Worm (Caenorhabditis elegans): Measurements from ENCODE around the gene col-122.

The col-122 gene

DNA sequence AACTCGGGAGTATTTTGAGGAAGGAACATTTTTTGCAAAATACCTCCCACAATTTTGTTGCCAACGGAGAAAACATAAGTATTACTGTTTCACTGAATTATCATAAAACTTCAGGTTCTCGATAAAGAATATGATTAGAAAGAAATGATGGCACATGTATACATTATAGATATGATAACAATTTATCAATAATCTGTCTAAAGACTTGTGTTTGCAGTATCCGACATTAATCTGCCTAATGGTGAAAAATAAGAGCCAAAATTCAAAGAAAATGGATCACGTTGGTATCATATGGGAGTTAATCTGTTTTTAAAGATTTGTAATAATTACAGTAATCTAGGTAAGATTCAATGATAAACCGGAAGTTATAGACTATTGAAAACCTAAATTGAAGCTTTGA, 42.5 kb upstream of the col-122 start:
- TF ChIP-seq nhr-76 (tag; optimal IDR thresholded peaks at IDR 0.05): no peak
- TF ChIP-seq nhr-102 (tag; optimal IDR thresholded peaks at IDR 0.05): no peak
- TF ChIP-seq hlh-11 (tag; optimal IDR thresholded peaks at IDR 0.05): no peak
- no peak for TF ChIP-seq php-3 (GFP tag; IDR thresholded peaks at IDR 0.05)
- TF ChIP-seq egl-43 (GFP tag; IDR thresholded peaks at IDR 0.05): no peak
- no peak for TF ChIP-seq hif-1 (tag; optimal IDR thresholded peaks at IDR 0.05)
- TF ChIP-seq lin-39 (tag; optimal IDR thresholded peaks at IDR 0.05): no peak
- TF ChIP-seq unc-39 (tag; optimal IDR thresholded peaks at IDR 0.05): no peak
- TF ChIP-seq hlh-30 (tag; optimal IDR thresholded peaks at IDR 0.05; ENCODE audit: insufficient read depth): no peak

DNA sequence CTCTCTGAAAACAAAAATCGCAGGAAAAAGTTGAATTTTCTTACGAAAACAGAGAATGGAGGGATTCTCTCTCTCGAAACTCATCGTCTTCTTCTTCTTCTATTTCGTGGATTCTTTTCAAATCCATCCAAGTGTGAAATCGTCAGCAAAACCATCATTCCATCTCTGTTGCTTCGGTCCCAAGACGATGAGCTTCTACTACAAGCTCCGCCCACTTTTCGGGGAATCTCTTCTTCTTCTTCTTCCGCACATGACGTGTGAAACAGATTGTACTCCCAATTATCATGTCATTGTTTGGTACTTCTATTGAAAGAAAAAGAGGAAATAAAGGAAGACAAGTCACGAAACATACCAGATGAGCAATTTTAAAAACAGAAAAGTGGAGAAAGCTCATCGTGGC, 40.0 kb upstream of the col-122 start:
- no peak for TF ChIP-seq egl-27 (tag; optimal IDR thresholded peaks at IDR 0.05)
- TF ChIP-seq ceh-62 (tag; optimal IDR thresholded peaks at IDR 0.05): no peak
- TF ChIP-seq aha-1 (tag): no peak
- no peak for TF ChIP-seq nhr-111 (GFP tag; optimal IDR thresholded peaks at IDR 0.05)
- no peak for TF ChIP-seq ama-1 (optimal IDR thresholded peaks at IDR 0.05)
- TF ChIP-seq cey-2 (tag; optimal IDR thresholded peaks at IDR 0.05; ENCODE audit: borderline replicate concordance, insufficient read depth): no peak
- no peak for TF ChIP-seq fos-1 (tag; optimal IDR thresholded peaks at IDR 0.05)
- TF ChIP-seq lin-29 (GFP tag; IDR thresholded peaks at IDR 0.05): no peak
- TF ChIP-seq Y75B8A.6 (GFP tag; IDR thresholded peaks at IDR 0.05): no peak
- no peak for TF ChIP-seq daf-16 (GFP tag; optimal IDR thresholded peaks at IDR 0.05)
- no peak for TF ChIP-seq daf-16 (tag; optimal IDR thresholded peaks at IDR 0.05)
- TF ChIP-seq ceh-44 (GFP tag; IDR thresholded peaks at IDR 0.05): no peak
- no peak for TF ChIP-seq ztf-7 (tag; optimal IDR thresholded peaks at IDR 0.05)
- TF ChIP-seq tra-1 (GFP tag; IDR thresholded peaks at IDR 0.05): no peak
- TF ChIP-seq Y5F2A.4 (GFP tag; optimal IDR thresholded peaks at IDR 0.05): no peak
- TF ChIP-seq lin-1 (GFP tag; IDR thresholded peaks at IDR 0.05): no peak

DNA sequence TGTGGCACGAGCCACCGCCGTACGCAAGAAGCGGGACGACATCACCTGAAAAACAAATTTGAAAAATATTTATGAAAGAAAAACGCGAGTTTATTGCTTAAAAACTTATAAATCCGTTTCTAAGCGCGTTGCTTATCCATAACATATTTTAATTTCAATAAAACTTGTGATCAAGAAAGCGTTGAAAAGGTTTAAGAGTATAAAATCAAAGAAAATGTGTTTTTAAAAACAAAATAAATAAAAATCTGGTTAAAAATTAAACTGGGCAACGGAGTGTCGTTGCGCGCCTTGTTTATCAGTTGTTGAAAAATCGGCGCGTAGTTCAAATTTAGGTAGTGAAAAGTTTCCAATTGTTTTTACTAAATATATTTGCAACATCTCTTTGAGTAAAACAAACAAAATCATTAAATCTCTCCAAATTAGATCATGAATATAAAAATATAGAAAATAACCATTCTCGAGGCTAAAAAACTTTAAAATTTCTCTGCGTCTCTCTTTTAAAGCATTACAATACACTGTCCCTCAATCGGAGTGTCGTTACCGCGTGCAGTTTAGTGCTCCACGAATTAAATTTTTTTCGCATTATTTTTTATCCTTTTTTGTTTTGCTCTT, 38.2 kb upstream of the col-122 start, which contains the start of gene ndua-5:
ndua-5 (minus strand) TSS at position 51 of the 612 bp plus-strand sequence.
- TF ChIP-seq nhr-6 (tag; optimal IDR thresholded peaks at IDR 0.05): peak; percentile 56
- TF ChIP-seq saeg-2 (GFP tag; IDR thresholded peaks at IDR 0.05): no peak
- TF ChIP-seq hlh-30 (tag; optimal IDR thresholded peaks at IDR 0.05; ENCODE audit: insufficient read depth): peak; percentile 12
- TF ChIP-seq hmg-1.1 (GFP tag; IDR thresholded peaks at IDR 0.05): peak; percentile 38; the same call in 1 of the 2 replicates
- no peak for TF ChIP-seq F44E2.7 (GFP tag; IDR thresholded peaks at IDR 0.05)
- peak; percentile 34 for TF ChIP-seq dve-1 (tag; optimal IDR thresholded peaks at IDR 0.05; ENCODE audit: insufficient read depth)
- no peak for TF ChIP-seq Y75B8A.6 (GFP tag; IDR thresholded peaks at IDR 0.05)
- no peak for TF ChIP-seq lin-1 (GFP tag; IDR thresholded peaks at IDR 0.05)
- TF ChIP-seq ZK546.5 (tag; optimal IDR thresholded peaks at IDR 0.05): no peak
- no peak for TF ChIP-seq ceh-32 (tag; optimal IDR thresholded peaks at IDR 0.05; ENCODE audit: poor library complexity)
- no peak for TF ChIP-seq gei-8 (GFP tag; optimal IDR thresholded peaks at IDR 0.05)
- TF ChIP-seq mes-2 (tag; optimal IDR thresholded peaks at IDR 0.05; ENCODE audit: poor library complexity, severe bottlenecking): peak; percentile 36
- no peak for TF ChIP-seq duxl-1 (tag; optimal IDR thresholded peaks at IDR 0.05; ENCODE audit: poor library complexity)
- TF ChIP-seq F37D6.2 (tag; optimal IDR thresholded peaks at IDR 0.05): no peak
- TF ChIP-seq Y48G9A.11 (GFP tag; IDR thresholded peaks at IDR 0.05): peak; percentile 95
- TF ChIP-seq aha-1 (tag): peak; percentile 9
- TF ChIP-seq mxl-2 (GFP tag; conservative IDR thresholded peaks at IDR 0.05): no peak
- no peak for TF ChIP-seq fos-1 (tag; optimal IDR thresholded peaks at IDR 0.05)
- no peak for TF ChIP-seq ama-1 (optimal IDR thresholded peaks at IDR 0.05)
- TF ChIP-seq nhr-111 (GFP tag; optimal IDR thresholded peaks at IDR 0.05): no peak
- no peak for TF ChIP-seq mdt-29 (GFP tag; IDR thresholded peaks at IDR 0.05)
- TF ChIP-seq jun-1 (tag; optimal IDR thresholded peaks at IDR 0.05): no peak
- no peak for TF ChIP-seq fkh-10 (GFP tag; optimal IDR thresholded peaks at IDR 0.05)
- TF ChIP-seq T20F7.1 (GFP tag; optimal IDR thresholded peaks at IDR 0.05): peak; percentile 96
- TF ChIP-seq zag-1 (tag; optimal IDR thresholded peaks at IDR 0.05): no peak
- TF ChIP-seq sdz-12 (GFP tag; optimal IDR thresholded peaks at IDR 0.05): no peak
- peak; percentile 88 for TF ChIP-seq dpl-1 (GFP tag; optimal IDR thresholded peaks at IDR 0.05)
- no peak for TF ChIP-seq lin-13 (GFP tag; optimal IDR thresholded peaks at IDR 0.05)
- TF ChIP-seq tra-1 (GFP tag; IDR thresholded peaks at IDR 0.05): no peak
- TF ChIP-seq nhr-48 (tag; optimal IDR thresholded peaks at IDR 0.05): no peak
- TF ChIP-seq nhr-77 (tag; optimal IDR thresholded peaks at IDR 0.05): no peak

Measured in whole organism, L4 larva.